Worm (Caenorhabditis elegans) whole organism, L2 larva: ENCODE measurements around the gene C39E6.2.

Experiments
- ceh-16 ChIP-seq: fragments of 150-350 bp; optimal IDR thresholded peaks from 2 replicates; lab custom pipeline; 2014; ENCODE audit warnings: missing biosample characterization, missing genetic modification characterization
- nhr-6 ChIP-seq: fragments of 150-350 bp; optimal IDR thresholded peaks from 2 replicates; lab custom pipeline; 2014; ENCODE audit warnings: missing biosample characterization, missing genetic modification characterization

- TF ChIP-seq ceh-16 (tag; lab: Kevin White, UChicago) = no peak
- TF ChIP-seq nhr-6 (tag; lab: Kevin White, UChicago) = no peak
Observed at ce11 chrX:4720603-4721529, 34.1 kb downstream of the C39E6.2 start, which contains the start of gene F55D10.4.
